Fruit fly (Drosophila melanogaster): ENCODE data around the gene CG31689.

The CG31689 gene

dm6 chr2L:2720368-2720767 is 5.1 kb upstream of the CG31689 start (continued):
- TF ChIP-seq CG14441 (GFP tag; IDR thresholded peaks at IDR 0.05) (0 out of 2 replicates have a peak, but pooled peaks have one; percentile 33), lmd (GFP tag; IDR thresholded peaks at IDR 0.05) (peak; percentile 27; the same call in 1 of the 2 replicates), gem (tag; optimal IDR thresholded peaks at IDR 0.05) (peak; percentile 52), lbe (GFP tag; optimal IDR thresholded peaks at IDR 0.05) (no peak), CG7839 (tag; optimal IDR thresholded peaks at IDR 0.05) (peak; percentile 6), row (GFP tag; IDR thresholded peaks at IDR 0.05) (peak; percentile 54; the same call in 1 of the 3 replicates), Dek (tag; optimal IDR thresholded peaks at IDR 0.05) (no peak), CG15514 (GFP tag; optimal IDR thresholded peaks at IDR 0.05) (peak; percentile 10), CG10979 (tag; optimal IDR thresholded peaks at IDR 0.05) (no peak), chif (GFP tag; optimal IDR thresholded peaks at IDR 0.05) (no peak), CG4730 (GFP tag; IDR thresholded peaks at IDR 0.05) (no peak), Gug (GFP tag; IDR thresholded peaks at IDR 0.05) (0 out of 4 replicates have a peak, but pooled peaks have one; percentile 5), CG13624 (GFP tag; optimal IDR thresholded peaks at IDR 0.05) (no peak), abd-A (tag; optimal IDR thresholded peaks at IDR 0.05) (peak; percentile 10), ssp (GFP tag; IDR thresholded peaks at IDR 0.05) (0 out of 2 replicates have a peak, but pooled peaks have one; percentile 9), HLH54F (GFP tag; optimal IDR thresholded peaks at IDR 0.05) (peak; percentile 9), CG2678 (tag; optimal IDR thresholded peaks at IDR 0.05) (peak; percentile 29), Dbx (GFP tag; IDR thresholded peaks at IDR 0.05) (peak; percentile 46; the same call in 1 of the 3 replicates), CG18599 (GFP tag; optimal IDR thresholded peaks at IDR 0.05) (peak; percentile 60), CG32772 (GFP tag; IDR thresholded peaks at IDR 0.05) (peak; percentile 5; the same call in 1 of the 2 replicates), NFAT (GFP tag; IDR thresholded peaks at IDR 0.05) (no peak), lab (GFP tag; optimal IDR thresholded peaks at IDR 0.05) (peak; percentile 51), CG11456 (GFP tag; IDR thresholded peaks at IDR 0.05) (peak; percentile 43; the same call in 1 of the 3 replicates), CG10209 (GFP tag; optimal IDR thresholded peaks at IDR 0.05) (peak; percentile 6), slbo (GFP tag; IDR thresholded peaks at IDR 0.05) (peak; percentile 28; the same call in 1 of the 2 replicates), CrebB (tag; optimal IDR thresholded peaks at IDR 0.05) (no peak), Atf3 (GFP tag; optimal IDR thresholded peaks at IDR 0.05) (no peak), bigmax (GFP tag; optimal IDR thresholded peaks at IDR 0.05) (no peak), cwo (GFP tag; optimal IDR thresholded peaks at IDR 0.05) (peak; percentile 10), CG1603 (tag; optimal IDR thresholded peaks at IDR 0.05) (peak; percentile 33), Max (GFP tag; optimal IDR thresholded peaks at IDR 0.05) (no peak), CG1233 (GFP tag; optimal IDR thresholded peaks at IDR 0.05) (no peak), Med (GFP tag) (peak; percentile 63), Chrac-16 (GFP tag; optimal IDR thresholded peaks at IDR 0.05) (no peak), C15 (GFP tag; IDR thresholded peaks at IDR 0.05) (no peak), CG9932 (GFP tag; IDR thresholded peaks at IDR 0.05) (peak; percentile 45), Ptx1 (GFP tag; IDR thresholded peaks at IDR 0.05) (peak; percentile 41), CG12391 (tag; optimal IDR thresholded peaks at IDR 0.05) (peak; percentile 15), CG9727 (GFP tag; optimal IDR thresholded peaks at IDR 0.05) (peak; percentile 11), Aef1 (GFP tag; IDR thresholded peaks at IDR 0.05) (peak; percentile 37; the same call in 1 of the 3 replicates), lola (GFP tag; optimal IDR thresholded peaks at IDR 0.05) (no peak), CG3847 (GFP tag; IDR thresholded peaks at IDR 0.05) (0 out of 2 replicates have a peak, but pooled peaks have one; percentile 4), ase (GFP tag; IDR thresholded peaks at IDR 0.05) (0 out of 3 replicates have a peak, but pooled peaks have one; percentile 38), CG9817 (tag; optimal IDR thresholded peaks at IDR 0.05) (peak; percentile 27), Meics (GFP tag; optimal IDR thresholded peaks at IDR 0.05) (peak; percentile 35), wdn (GFP tag; IDR thresholded peaks at IDR 0.05) (no peak), Ssrp (tag; optimal IDR thresholded peaks at IDR 0.05) (no peak), Doc2 (GFP tag; IDR thresholded peaks at IDR 0.05) (no peak), kah (GFP tag; optimal IDR thresholded peaks at IDR 0.05) (no peak), Ada2b (GFP tag; IDR thresholded peaks at IDR 0.05) (peak; percentile 33; the same call in 1 of the 2 replicates)

Data from whole organism, embryonic.